Worm (Caenorhabditis elegans) whole organism, L1 larva: ENCODE measurements around the gene srw-113.

Source experiments
- C34B4.2 ChIP-seq: sonication (generic microtip); optimal IDR thresholded peaks from 2 replicates; lab custom pipeline; 2017; ENCODE audit warnings: mild to moderate bottlenecking, missing genetic modification characterization, missing compliant biosample characterization
- Y116A8C.19 ChIP-seq: sonication (generic microtip); optimal IDR thresholded peaks from 2 replicates; lab custom pipeline; 2016; ENCODE audit warnings: missing compliant biosample characterization, missing genetic modification characterization, borderline replicate concordance
- aha-1 ChIP-seq: fragments of 150-350 bp; optimal IDR thresholded peaks from 2 replicates; lab custom pipeline; 2014; ENCODE audit warnings: missing biosample characterization, missing genetic modification characterization
- aly-2 ChIP-seq: fragments of 150-350 bp; optimal IDR thresholded peaks from 2 replicates; lab custom pipeline; 2014; ENCODE audit warnings: missing biosample characterization, missing genetic modification characterization
- ama-1 ChIP-seq: fragments of 150-350 bp; optimal IDR thresholded peaks from 2 replicates; lab custom pipeline; 2014
- blmp-1 ChIP-seq: fragments of 150-350 bp; optimal IDR thresholded peaks from 2 replicates; lab custom pipeline; 2014; ENCODE audit warnings: missing biosample characterization, missing genetic modification characterization
- ceh-8 ChIP-seq: fragments of 200-800 bp; sonication (Bioruptor generic); optimal IDR thresholded peaks from 2 replicates; lab custom pipeline; 2018; ENCODE audit warnings: mild to moderate bottlenecking, missing genetic modification characterization, moderate library complexity, missing compliant biosample characterization
- ceh-82 ChIP-seq, 3 experiments: fragments of 150-350 bp in 1 of 3; sonication (generic microtip) in 2 of 3; optimal IDR thresholded peaks; 2 replicates each; lab custom pipeline; 2014 to 2017; ENCODE audit warnings: missing biosample characterization in 3 of 3, missing genetic modification characterization in 3 of 3
- ceh-88 ChIP-seq: fragments of 200-800 bp; sonication (Bioruptor generic); IDR thresholded peaks from 2 replicates; pipeline ENCODE4 v1.3.6; 2022; ENCODE audit warnings: missing genetic modification characterization, missing compliant biosample characterization
- ces-1 ChIP-seq: fragments of 150-350 bp; optimal IDR thresholded peaks from 2 replicates; lab custom pipeline; 2014; ENCODE audit warnings: missing biosample characterization, missing genetic modification reagents, missing genetic modification characterization
- efl-1 ChIP-seq, 4 experiments: fragments of 150-350 bp; optimal IDR thresholded peaks in 3 of 4; peaks in 1 of 4; 1 replicate in 1 of 4; 2 replicates in 3 of 4; lab custom pipeline; 2014; ENCODE audit warnings: missing biosample characterization in 2 of 4, missing genetic modification characterization in 2 of 4, missing genetic modification reagents in 2 of 4
- efl-3 ChIP-seq: fragments of 200-800 bp; sonication (Bioruptor generic); optimal IDR thresholded peaks from 2 replicates; lab custom pipeline; 2018; ENCODE audit warnings: mild to moderate bottlenecking, missing genetic modification characterization, missing compliant biosample characterization
- elt-2 ChIP-seq: sonication (generic microtip); optimal IDR thresholded peaks from 2 replicates; lab custom pipeline; 2016; ENCODE audit warnings: missing genetic modification characterization, mild to moderate bottlenecking, inconsistent platforms, missing compliant biosample characterization, missing genetic modification reagents
- elt-3 ChIP-seq, 6 experiments: fragments of 150-350 bp in 1 of 6; sonication (generic microtip); optimal IDR thresholded peaks; 2 replicates each; lab custom pipeline; 2017 to 2018; ENCODE audit warnings: missing biosample characterization in 6 of 6, missing genetic modification characterization in 6 of 6, inconsistent platforms in 1 of 6
- fkh-8 ChIP-seq: sonication (generic microtip); optimal IDR thresholded peaks from 2 replicates; lab custom pipeline; 2016; ENCODE audit warnings: mild to moderate bottlenecking, missing genetic modification characterization, missing compliant biosample characterization
- hlh-4 ChIP-seq: sonication (generic microtip); optimal IDR thresholded peaks from 2 replicates; lab custom pipeline; 2016; ENCODE audit warnings: mild to moderate bottlenecking, missing genetic modification characterization, missing compliant biosample characterization
- isw-1 ChIP-seq: fragments of 200-800 bp; sonication (Bioruptor generic); IDR thresholded peaks from 2 replicates; pipeline ENCODE4 v1.3.6; 2022; ENCODE audit warnings: missing genetic modification characterization, missing compliant biosample characterization
- jun-1 ChIP-seq: fragments of 150-350 bp; optimal IDR thresholded peaks from 2 replicates; lab custom pipeline; 2014; ENCODE audit warnings: missing biosample characterization, missing genetic modification reagents, missing genetic modification characterization
- lin-13 ChIP-seq: fragments of 150-350 bp; optimal IDR thresholded peaks from 2 replicates; lab custom pipeline; 2014; ENCODE audit warnings: missing biosample characterization, missing genetic modification reagents, missing genetic modification characterization
- lin-35 ChIP-seq, 2 experiments: fragments of 150-350 bp; optimal IDR thresholded peaks; 2 replicates each; lab custom pipeline; 2014; ENCODE audit warnings: missing biosample characterization in 2 of 2, missing genetic modification characterization in 2 of 2, missing genetic modification reagents in 2 of 2
- lsy-2 ChIP-seq, 2 experiments: fragments of 150-350 bp; optimal IDR thresholded peaks; 2 replicates each; lab custom pipeline; 2014; ENCODE audit warnings: missing biosample characterization in 2 of 2, missing genetic modification characterization in 2 of 2
- mep-1 ChIP-seq: fragments of 150-350 bp; optimal IDR thresholded peaks from 2 replicates; lab custom pipeline; 2014; ENCODE audit warnings: missing biosample characterization, missing genetic modification characterization
- nhr-20 ChIP-seq: sonication (generic microtip); optimal IDR thresholded peaks from 2 replicates; lab custom pipeline; 2016; ENCODE audit warnings: mild to moderate bottlenecking, missing genetic modification characterization, missing compliant biosample characterization
- nhr-237 ChIP-seq: fragments of 150-350 bp; optimal IDR thresholded peaks from 2 replicates; lab custom pipeline; 2014; ENCODE audit warnings: missing biosample characterization, missing genetic modification characterization
- nhr-28 ChIP-seq: fragments of 150-350 bp; optimal IDR thresholded peaks from 2 replicates; lab custom pipeline; 2014; ENCODE audit warnings: missing biosample characterization, missing genetic modification characterization
- nhr-71 ChIP-seq: sonication (generic microtip); optimal IDR thresholded peaks from 2 replicates; lab custom pipeline; 2016; ENCODE audit warnings: mild to moderate bottlenecking, missing genetic modification characterization, moderate library complexity, missing compliant biosample characterization
- nhr-85 ChIP-seq: sonication (generic microtip); peaks from one replicate; lab custom pipeline; 2016; ENCODE audit warnings: missing genetic modification characterization, inconsistent platforms, missing compliant biosample characterization
- nhr-90 ChIP-seq: sonication (generic microtip); optimal IDR thresholded peaks from 2 replicates; lab custom pipeline; 2016; ENCODE audit warnings: mild to moderate bottlenecking, missing genetic modification characterization, missing compliant biosample characterization; ENCODE audit not compliant: poor library complexity
- pax-3 ChIP-seq: fragments of 200-800 bp; sonication (Bioruptor generic); optimal IDR thresholded peaks from 2 replicates; lab custom pipeline; 2018; ENCODE audit warnings: mild to moderate bottlenecking, missing genetic modification characterization, moderate library complexity, missing compliant biosample characterization
- pqm-1 ChIP-seq: sonication (generic microtip); optimal IDR thresholded peaks from 3 replicates; lab custom pipeline; 2017; ENCODE audit warnings: missing biosample characterization, missing genetic modification characterization
- snpc-4 ChIP-seq: fragments of 150-350 bp; optimal IDR thresholded peaks from 2 replicates; lab custom pipeline; 2014; ENCODE audit warnings: missing biosample characterization, missing genetic modification characterization
- snu-23 ChIP-seq: sonication (generic microtip); optimal IDR thresholded peaks from 2 replicates; lab custom pipeline; 2016; ENCODE audit warnings: missing genetic modification characterization, missing compliant biosample characterization
- tlp-1 ChIP-seq: fragments of 150-350 bp; optimal IDR thresholded peaks from 2 replicates; lab custom pipeline; 2014; ENCODE audit warnings: missing biosample characterization, missing genetic modification characterization
- unc-98 ChIP-seq: fragments of 200-800 bp; sonication (Bioruptor generic); IDR thresholded peaks from 2 replicates; pipeline ENCODE4 v1.3.6; 2022; ENCODE audit warnings: missing genetic modification characterization, missing compliant biosample characterization
- xbp-1 ChIP-seq: sonication (generic microtip); optimal IDR thresholded peaks from 2 replicates; lab custom pipeline; 2016; ENCODE audit warnings: missing genetic modification characterization, missing compliant biosample characterization
- ztf-4 ChIP-seq: fragments of 150-350 bp; optimal IDR thresholded peaks from 2 replicates; lab custom pipeline; 2014; ENCODE audit warnings: missing biosample characterization, missing genetic modification characterization

Gene srw-113

ce11 chrV:15332851-15333250, at the start of gene srw-113:
Gene srw-113 (plus strand): TSS chrV:15333151.
- TF ChIP-seq hlh-4 (tag; lab: Kevin White, UChicago) (no peak), efl-1 (optimal IDR thresholded peaks at IDR 0.05; lab: Kevin White, UChicago) (no peak), efl-1 (GFP tag; optimal IDR thresholded peaks at IDR 0.05 in 1 of 2; lab: Kevin White, UChicago) (peak in 1 of 2 experiments; percentile 13), lsy-2 (tag; optimal IDR thresholded peaks at IDR 0.05; lab: Kevin White, UChicago) (no peak), jun-1 (tag; lab: Kevin White, UChicago) (no peak), ceh-82 (tag; optimal IDR thresholded peaks at IDR 0.05; lab: Kevin White, UChicago) (no peak), pax-3 (tag; lab: Kevin White, UChicago) (no peak), elt-3 (tag; optimal IDR thresholded peaks at IDR 0.05; lab: Kevin White, UChicago) (no peak)

ce11 chrV:15285984-15286383, 47.0 kb upstream of the srw-113 start:
- TF ChIP-seq nhr-85 (tag; lab: Kevin White, UChicago) (peak; percentile 83), aly-2 (no peak), snu-23 (GFP tag; lab: Kevin White, UChicago) (no peak), C34B4.2 (tag; lab: Kevin White, UChicago) (no peak), ceh-8 (no peak), nhr-20 (tag; lab: Kevin White, UChicago) (peak; percentile 42), efl-1 (optimal IDR thresholded peaks at IDR 0.05; lab: Kevin White, UChicago) (no peak), efl-1 (GFP tag; optimal IDR thresholded peaks at IDR 0.05 in 1 of 2; lab: Kevin White, UChicago) (peak in 1 of 2 experiments; percentile 88), aha-1 (no peak), elt-3 (tag; optimal IDR thresholded peaks at IDR 0.05; lab: Kevin White, UChicago) (peak; percentile 28 to 88 (median 78)), unc-98 (no peak)

- TF ChIP-seq blmp-1, result no peak
These were observed 45.1 kb upstream of the srw-113 start, which contains the start of gene cyp-34A1 for ce11 chrV:15287856-15288255. Gene cyp-34A1 (minus strand): TSS chrV:15287956.

- TF ChIP-seq efl-1 (optimal IDR thresholded peaks at IDR 0.05; lab: Kevin White, UChicago) (no peak), efl-1 (GFP tag; optimal IDR thresholded peaks at IDR 0.05 in 1 of 2; lab: Kevin White, UChicago) (peak in 1 of 2 experiments; percentile 12), efl-3 (GFP tag; lab: Kevin White, UChicago) (no peak), snpc-4 (tag; lab: Kevin White, UChicago) (no peak)
These were observed 42.0 kb upstream of the srw-113 start, which contains the start of gene cyp-34A2 for ce11 chrV:15290995-15291394. Gene cyp-34A2 (minus strand): TSS chrV:15291095.

ce11 chrV:15293865-15294264, 39.1 kb upstream of the srw-113 start, which contains the start of gene str-96:
Gene str-96 (minus strand): TSS chrV:15293965.
- TF ChIP-seq ceh-88 (no peak), hlh-4 (tag; lab: Kevin White, UChicago) (no peak), snu-23 (GFP tag; lab: Kevin White, UChicago) (no peak), nhr-237 (tag; lab: Kevin White, UChicago) (no peak), ama-1 (lab: Kevin White, UChicago) (no peak), pqm-1 (tag; lab: Kevin White, UChicago) (no peak), fkh-8 (tag; lab: Kevin White, UChicago) (peak; percentile 32), efl-3 (GFP tag; lab: Kevin White, UChicago) (no peak), Y116A8C.19 (no peak), ceh-8 (peak; percentile 86), mep-1 (tag; lab: Kevin White, UChicago) (no peak), nhr-28 (tag; lab: Kevin White, UChicago) (no peak), pax-3 (tag; lab: Kevin White, UChicago) (no peak), aly-2 (no peak), nhr-71 (tag; lab: Kevin White, UChicago) (no peak), lsy-2 (tag; optimal IDR thresholded peaks at IDR 0.05; lab: Kevin White, UChicago) (no peak)

- TF ChIP-seq nhr-90 (tag; lab: Kevin White, UChicago), result peak; percentile 19
- TF ChIP-seq elt-2 (tag; lab: Kevin White, UChicago), result peak; percentile 100
- TF ChIP-seq lin-13 (GFP tag; lab: Kevin White, UChicago), result no peak
- TF ChIP-seq lsy-2 (tag; optimal IDR thresholded peaks at IDR 0.05; lab: Kevin White, UChicago), result no peak
- no peak for TF ChIP-seq isw-1 (GFP tag; lab: Robert Waterston, UW)
- peak; percentile 30 for TF ChIP-seq nhr-71 (tag; lab: Kevin White, UChicago)
- TF ChIP-seq ztf-4 (tag; lab: Kevin White, UChicago), result no peak
- no peak for TF ChIP-seq xbp-1 (tag; lab: Kevin White, UChicago)
- peak; percentile 83 for TF ChIP-seq tlp-1 (tag; lab: Kevin White, UChicago)
- no peak for TF ChIP-seq efl-1 (optimal IDR thresholded peaks at IDR 0.05; lab: Kevin White, UChicago)
- TF ChIP-seq efl-1 (GFP tag; optimal IDR thresholded peaks at IDR 0.05 in 1 of 2; lab: Kevin White, UChicago), result peak in 1 of 2 experiments; percentile 37
- TF ChIP-seq nhr-20 (tag; lab: Kevin White, UChicago), result peak; percentile 52
- TF ChIP-seq lin-35 (GFP tag; optimal IDR thresholded peaks at IDR 0.05; lab: Kevin White, UChicago), result no peak
- TF ChIP-seq pqm-1 (tag; lab: Kevin White, UChicago), result peak; percentile 90
- TF ChIP-seq ces-1 (GFP tag; lab: Kevin White, UChicago), result no peak
- TF ChIP-seq pax-3 (tag; lab: Kevin White, UChicago), result peak; percentile 88
- peak; percentile 75 for TF ChIP-seq jun-1 (tag; lab: Kevin White, UChicago)
These were observed 34.4 kb upstream of the srw-113 start, which contains the start of gene cpr-3 for ce11 chrV:15298597-15298996. Gene cpr-3 (minus strand): TSS chrV:15298700.
